Fruit fly (Drosophila melanogaster): ENCODE data around the gene lectin-29Ca.

DNA sequence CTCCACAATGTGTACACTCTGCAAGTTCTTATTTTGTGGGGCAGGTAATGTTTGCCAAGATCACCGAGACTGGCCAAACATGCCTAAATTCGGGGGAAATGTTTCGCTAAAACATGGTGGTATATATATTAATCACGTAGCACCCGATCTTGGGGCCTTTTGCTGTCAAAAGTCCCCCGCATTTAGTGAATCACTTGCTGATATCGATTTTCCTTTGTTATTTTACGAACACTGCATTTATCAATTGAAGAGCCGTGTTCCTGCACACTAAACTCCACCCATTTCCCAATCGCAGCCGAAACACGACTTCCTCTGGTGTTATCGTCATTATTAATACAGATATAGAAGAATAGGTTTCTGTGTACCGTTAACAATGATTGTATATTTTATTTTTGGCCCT lies 27.6 kb upstream of the lectin-29Ca start:
- TF ChIP-seq Lpt (GFP tag; optimal IDR thresholded peaks at IDR 0.05): no peak
- TF ChIP-seq Met (GFP tag; optimal IDR thresholded peaks at IDR 0.05): no peak
- no peak for TF ChIP-seq eg (GFP tag; IDR thresholded peaks at IDR 0.05)
- TF ChIP-seq Gug (GFP tag; IDR thresholded peaks at IDR 0.05): no peak
- no peak for TF ChIP-seq Sox102F (GFP tag; optimal IDR thresholded peaks at IDR 0.05)
- no peak for TF ChIP-seq dsx (GFP tag; optimal IDR thresholded peaks at IDR 0.05; ENCODE audit: poor library complexity, severe bottlenecking)
- TF ChIP-seq net (GFP tag; optimal IDR thresholded peaks at IDR 0.05): no peak

Measured in whole organism, prepupa.